Fruit fly (Drosophila melanogaster): ENCODE measurements around the gene CG33127.

dm6 chr2L:300006-300405 lies 21.9 kb upstream of the CG33127 start:
- TF ChIP-seq CG7045 (GFP tag; optimal IDR thresholded peaks at IDR 0.05) (no peak), bab1 (GFP tag; optimal IDR thresholded peaks at IDR 0.05) (no peak), kay (GFP tag; ENCODE audit: borderline replicate concordance) (no peak), Clk (GFP tag; optimal IDR thresholded peaks at IDR 0.05) (no peak), Hr96 (GFP tag; optimal IDR thresholded peaks at IDR 0.05) (no peak), toe (GFP tag; optimal IDR thresholded peaks at IDR 0.05) (no peak), tj (GFP tag; optimal IDR thresholded peaks at IDR 0.05) (no peak), CG14711 (tag; optimal IDR thresholded peaks at IDR 0.05) (no peak), pad (GFP tag; optimal IDR thresholded peaks at IDR 0.05) (no peak), CG11617 (GFP tag; optimal IDR thresholded peaks at IDR 0.05) (no peak), CG5204 (GFP tag; optimal IDR thresholded peaks at IDR 0.05) (no peak), CG7101 (tag; optimal IDR thresholded peaks at IDR 0.05) (no peak)
